Worm (Caenorhabditis elegans): ENCODE measurements around the gene clc-29.

clc-29 gene

ce11 chrIII:8298216-8298920 is 49.4 kb downstream of the clc-29 start:
- no peak for TF ChIP-seq daf-16 (GFP tag; optimal IDR thresholded peaks at IDR 0.05)
- peak; percentile 36 for TF ChIP-seq daf-16 (tag; optimal IDR thresholded peaks at IDR 0.05)
- no peak for TF ChIP-seq spr-1 (tag; optimal IDR thresholded peaks at IDR 0.05)
- TF ChIP-seq zip-2 (tag; optimal IDR thresholded peaks at IDR 0.05) = no peak
- TF ChIP-seq aha-1 (tag) = peak; percentile 88
- TF ChIP-seq lin-39 (tag; optimal IDR thresholded peaks at IDR 0.05) = no peak
- TF ChIP-seq hlh-11 (tag; optimal IDR thresholded peaks at IDR 0.05) = peak; percentile 1
- TF ChIP-seq unc-62 (GFP tag; optimal IDR thresholded peaks at IDR 0.05 in 1 of 2) = peak in 1 of 2 experiments; percentile 54
- no peak for TF ChIP-seq unc-62 (tag; optimal IDR thresholded peaks at IDR 0.05)
- no peak for TF ChIP-seq ztf-7 (tag; optimal IDR thresholded peaks at IDR 0.05)
- no peak for TF ChIP-seq ZK546.5 (tag; optimal IDR thresholded peaks at IDR 0.05)
- TF ChIP-seq lim-7 (GFP tag; IDR thresholded peaks at IDR 0.05) = no peak
- TF ChIP-seq snpc-4 (tag; optimal IDR thresholded peaks at IDR 0.05) = no peak
- no peak for TF ChIP-seq lin-29 (GFP tag; IDR thresholded peaks at IDR 0.05)
- TF ChIP-seq php-3 (GFP tag; IDR thresholded peaks at IDR 0.05) = peak; percentile 58; the same call in 1 of the 2 replicates
- no peak for TF ChIP-seq hif-1 (tag; optimal IDR thresholded peaks at IDR 0.05)
- no peak for TF ChIP-seq pha-4 (GFP tag; IDR thresholded peaks at IDR 0.05)
- no peak for TF ChIP-seq pha-4 (tag; optimal IDR thresholded peaks at IDR 0.05)
